Worm (Caenorhabditis elegans): ENCODE data around the gene F36H1.11.

The F36H1.11 gene

DNA sequence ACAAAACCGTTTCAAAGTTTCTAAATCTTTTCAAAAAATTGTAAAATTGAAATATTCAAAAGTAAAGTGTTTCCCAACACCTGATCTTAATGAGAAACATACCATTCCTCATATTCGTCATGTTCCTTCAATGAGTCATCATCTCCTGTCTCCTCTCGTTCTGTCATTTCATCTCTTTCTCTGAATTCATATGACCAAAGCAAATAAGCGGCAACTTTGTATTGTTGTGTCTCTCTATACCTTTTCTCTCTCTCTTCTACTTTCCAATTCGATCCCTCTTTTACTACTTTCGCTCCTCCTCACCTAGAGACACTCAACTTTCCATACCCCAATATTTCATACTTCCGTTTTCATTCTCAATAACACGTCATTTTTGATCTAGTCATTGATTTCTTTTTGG, 40.7 kb upstream of the F36H1.11 start:
- peak; percentile 19 for TF ChIP-seq rnt-1 (tag; optimal IDR thresholded peaks at IDR 0.05)
- TF ChIP-seq egl-13 (tag; optimal IDR thresholded peaks at IDR 0.05) = no peak
- TF ChIP-seq elt-3 (tag; optimal IDR thresholded peaks at IDR 0.05) = peak in 1 of 6 experiments; percentile 54
- peak; percentile 96 for TF ChIP-seq blmp-1 (tag; optimal IDR thresholded peaks at IDR 0.05)
- TF ChIP-seq dsc-1 (tag; optimal IDR thresholded peaks at IDR 0.05) = no peak
- TF ChIP-seq hpl-2 (GFP tag; optimal IDR thresholded peaks at IDR 0.05) = no peak
- TF ChIP-seq nhr-20 (tag; optimal IDR thresholded peaks at IDR 0.05) = peak; percentile 38
- TF ChIP-seq tbx-2 (tag; optimal IDR thresholded peaks at IDR 0.05) = peak; percentile 12
- TF ChIP-seq swsn-7 (tag; optimal IDR thresholded peaks at IDR 0.05) = peak; percentile 1
- no peak for TF ChIP-seq lin-13 (GFP tag; optimal IDR thresholded peaks at IDR 0.05)
- TF ChIP-seq dpl-1 (GFP tag; optimal IDR thresholded peaks at IDR 0.05) = peak in 2 of 3 experiments; percentile 13 to 18
- TF ChIP-seq nhr-85 (tag) = peak; percentile 88
- TF ChIP-seq fos-1 (tag; optimal IDR thresholded peaks at IDR 0.05) = peak; percentile 76
- TF ChIP-seq nhr-71 (tag; optimal IDR thresholded peaks at IDR 0.05) = peak; percentile 41
- TF ChIP-seq xbp-1 (tag; optimal IDR thresholded peaks at IDR 0.05) = peak; percentile 11
- no peak for TF ChIP-seq isw-1 (GFP tag; IDR thresholded peaks at IDR 0.05)
- TF ChIP-seq Y116A8C.19 (tag; optimal IDR thresholded peaks at IDR 0.05; ENCODE audit: borderline replicate concordance) = no peak
- peak; percentile 78 for TF ChIP-seq lin-14 (GFP tag; optimal IDR thresholded peaks at IDR 0.05)
- peak; percentile 5 to 52 for TF ChIP-seq lsy-2 (tag; optimal IDR thresholded peaks at IDR 0.05)
- TF ChIP-seq lin-35 (GFP tag; optimal IDR thresholded peaks at IDR 0.05) = peak in 1 of 2 experiments; percentile 33
- TF ChIP-seq skn-1 (tag; optimal IDR thresholded peaks at IDR 0.05) = peak; percentile 41
- peak; percentile 37 for TF ChIP-seq nhr-237 (tag; optimal IDR thresholded peaks at IDR 0.05)
- TF ChIP-seq efl-1 (optimal IDR thresholded peaks at IDR 0.05) = peak; percentile 19 to 22
- peak in 1 of 2 experiments; percentile 20 for TF ChIP-seq efl-1 (GFP tag; optimal IDR thresholded peaks at IDR 0.05 in 1 of 2)
- TF ChIP-seq jun-1 (tag; optimal IDR thresholded peaks at IDR 0.05) = peak; percentile 43
- TF ChIP-seq snu-23 (GFP tag; optimal IDR thresholded peaks at IDR 0.05) = peak; percentile 70
- TF ChIP-seq ceh-63 (GFP tag; optimal IDR thresholded peaks at IDR 0.05) = no peak

- TF ChIP-seq tlp-1 (tag; optimal IDR thresholded peaks at IDR 0.05) = no peak
- TF ChIP-seq elt-2 (tag; optimal IDR thresholded peaks at IDR 0.05) = no peak
- TF ChIP-seq ama-1 (optimal IDR thresholded peaks at IDR 0.05) = no peak
- TF ChIP-seq ceh-82 (tag; optimal IDR thresholded peaks at IDR 0.05) = no peak
- no peak for TF ChIP-seq sptf-1 (tag; optimal IDR thresholded peaks at IDR 0.05)
- no peak for TF ChIP-seq nhr-90 (tag; optimal IDR thresholded peaks at IDR 0.05; ENCODE audit: poor library complexity)
- TF ChIP-seq unc-30 (tag; optimal IDR thresholded peaks at IDR 0.05) = no peak
- no peak for TF ChIP-seq zag-1 (tag; optimal IDR thresholded peaks at IDR 0.05)
- no peak for TF ChIP-seq mef-2 (tag; optimal IDR thresholded peaks at IDR 0.05)
- TF ChIP-seq egl-27 (tag; optimal IDR thresholded peaks at IDR 0.05) = no peak
- TF ChIP-seq pag-3 (tag; optimal IDR thresholded peaks at IDR 0.05; ENCODE audit: borderline replicate concordance, insufficient read depth) = no peak
- TF ChIP-seq pax-3 (tag; optimal IDR thresholded peaks at IDR 0.05) = no peak
- no peak for TF ChIP-seq mab-9 (GFP tag; IDR thresholded peaks at IDR 0.05)
- TF ChIP-seq ztf-4 (tag; optimal IDR thresholded peaks at IDR 0.05) = no peak
Observed at ce11 chrIV:11008996-11009395, 40.0 kb upstream of the F36H1.11 start, which contains the start of gene F13H10.6. Gene F13H10.6, plus strand, starts transcription at chrIV:11009296.

- TF ChIP-seq dpl-1 (GFP tag; optimal IDR thresholded peaks at IDR 0.05) (no peak), C16A3.4 (tag; optimal IDR thresholded peaks at IDR 0.05) (no peak), nhr-71 (tag; optimal IDR thresholded peaks at IDR 0.05) (no peak), unc-62 (GFP tag; optimal IDR thresholded peaks at IDR 0.05) (no peak), snu-23 (GFP tag; optimal IDR thresholded peaks at IDR 0.05) (no peak), nhr-20 (tag; optimal IDR thresholded peaks at IDR 0.05) (no peak)
Observed at ce11 chrIV:11009928-11010327, 39.0 kb upstream of the F36H1.11 start.

All from whole organism, L1 larva.